Fruit fly (Drosophila melanogaster) whole organism, prepupa: ENCODE measurements around the gene Uxs.
A peak's percentile ranks its signal among the peaks of the same experiment; 100 is the strongest.

ENCODE experiments used
- CG10631 ChIP-seq: fragments of 200-800 bp; sonication (Bioruptor generic); optimal IDR thresholded peaks from 2 replicates; lab custom pipeline; 2016; ENCODE audit warnings: missing biosample characterization, missing genetic modification characterization
- CG10669 ChIP-seq: fragments of 200-800 bp; sonication (Bioruptor generic); optimal IDR thresholded peaks from 3 replicates; lab custom pipeline; 2018; ENCODE audit warnings: missing biosample characterization, mild to moderate bottlenecking, missing genetic modification characterization, moderate library complexity
- CG11294 ChIP-seq: fragments of 200-800 bp; sonication (Bioruptor generic); IDR thresholded peaks from 2 replicates; pipeline ENCODE4 v1.3.6; 2022; ENCODE audit warnings: missing biosample characterization, missing genetic modification characterization
- CG15336 ChIP-seq: fragments of 200-800 bp; sonication (Bioruptor generic); IDR thresholded peaks from 2 replicates; pipeline ENCODE4 v1.3.6; 2022; ENCODE audit warnings: missing biosample characterization, missing genetic modification characterization
- CG16779 ChIP-seq: fragments of 200-800 bp; sonication (Bioruptor generic); optimal IDR thresholded peaks from 3 replicates; lab custom pipeline; 2017; ENCODE audit warnings: missing biosample characterization, mild to moderate bottlenecking, missing genetic modification characterization
- CG32006 ChIP-seq: fragments of 200-800 bp; sonication (Bioruptor generic); optimal IDR thresholded peaks from 3 replicates; lab custom pipeline; 2017; ENCODE audit warnings: missing biosample characterization, mild to moderate bottlenecking, missing genetic modification characterization
- CG34406 ChIP-seq: fragments of 200-800 bp; sonication (Bioruptor generic); optimal IDR thresholded peaks from 3 replicates; lab custom pipeline; 2016; ENCODE audit warnings: missing biosample characterization, missing genetic modification characterization
- CG3919 ChIP-seq: fragments of 200-800 bp; sonication (Bioruptor generic); optimal IDR thresholded peaks from 3 replicates; lab custom pipeline; 2016; ENCODE audit warnings: missing biosample characterization, missing genetic modification characterization
- CG4318 ChIP-seq: fragments of 200-800 bp; sonication (Bioruptor generic); optimal IDR thresholded peaks from 3 replicates; lab custom pipeline; 2017; ENCODE audit warnings: missing biosample characterization, mild to moderate bottlenecking, missing genetic modification characterization
- CG6276 ChIP-seq: fragments of 200-800 bp; sonication (Bioruptor generic); optimal IDR thresholded peaks from 2 replicates; lab custom pipeline; 2017; ENCODE audit warnings: missing biosample characterization, mild to moderate bottlenecking, missing genetic modification characterization
- CG6792 ChIP-seq: fragments of 200-800 bp; sonication (Bioruptor generic); optimal IDR thresholded peaks from 3 replicates; lab custom pipeline; 2016; ENCODE audit warnings: missing biosample characterization, missing genetic modification characterization
- CG7368 ChIP-seq: fragments of 200-800 bp; sonication (Bioruptor generic); optimal IDR thresholded peaks from 3 replicates; lab custom pipeline; 2016; ENCODE audit warnings: missing biosample characterization, missing genetic modification characterization
- CG8119 ChIP-seq: fragments of 200-800 bp; sonication (Bioruptor generic); IDR thresholded peaks from 3 replicates; pipeline ENCODE4 v1.3.6; 2022; ENCODE audit warnings: missing biosample characterization, missing genetic modification characterization
- CG8319 ChIP-seq: fragments of 200-800 bp; sonication (Bioruptor generic); optimal IDR thresholded peaks from 3 replicates; lab custom pipeline; 2016; ENCODE audit warnings: missing biosample characterization, missing genetic modification characterization
- CG8632 ChIP-seq: fragments of 200-800 bp; sonication (Bioruptor generic); optimal IDR thresholded peaks from 3 replicates; lab custom pipeline; 2016; ENCODE audit warnings: missing biosample characterization, missing genetic modification characterization
- CG9139 ChIP-seq: fragments of 200-800 bp; sonication (Bioruptor generic); optimal IDR thresholded peaks from 3 replicates; lab custom pipeline; 2017; ENCODE audit warnings: missing biosample characterization, mild to moderate bottlenecking, missing genetic modification characterization
- Eip75B ChIP-seq: fragments of 200-800 bp; sonication (Bioruptor generic); optimal IDR thresholded peaks from 3 replicates; lab custom pipeline; 2016; ENCODE audit warnings: missing biosample characterization, missing genetic modification characterization
- Eip93F ChIP-seq: fragments of 200-800 bp; sonication (Bioruptor generic); optimal IDR thresholded peaks from 2 replicates; lab custom pipeline; 2016; ENCODE audit warnings: missing biosample characterization, mild to moderate bottlenecking, missing genetic modification characterization
- Ets21C ChIP-seq: fragments of 200-800 bp; sonication (Bioruptor generic); optimal IDR thresholded peaks from 3 replicates; lab custom pipeline; 2016; ENCODE audit warnings: missing biosample characterization, missing genetic modification characterization
- Hr4 ChIP-seq: fragments of 200-800 bp; sonication (Bioruptor generic); optimal IDR thresholded peaks from 3 replicates; lab custom pipeline; 2016; ENCODE audit warnings: missing biosample characterization, missing genetic modification characterization
- Lpt ChIP-seq: fragments of 200-800 bp; sonication (Bioruptor generic); optimal IDR thresholded peaks from 3 replicates; lab custom pipeline; 2016; ENCODE audit warnings: missing biosample characterization, missing genetic modification characterization
- OdsH ChIP-seq: fragments of 200-800 bp; sonication (Bioruptor generic); optimal IDR thresholded peaks from 3 replicates; lab custom pipeline; 2016; ENCODE audit warnings: missing biosample characterization, missing genetic modification characterization
- Smox ChIP-seq: fragments of 200-800 bp; sonication (Bioruptor generic); optimal IDR thresholded peaks from 3 replicates; lab custom pipeline; 2016; ENCODE audit warnings: missing biosample characterization, missing genetic modification characterization
- Sox14 ChIP-seq: fragments of 200-800 bp; sonication (Bioruptor generic); optimal IDR thresholded peaks from 3 replicates; lab custom pipeline; 2016; ENCODE audit warnings: missing biosample characterization, missing genetic modification characterization
- Sox15 ChIP-seq: fragments of 200-800 bp; sonication (Bioruptor generic); optimal IDR thresholded peaks from 3 replicates; lab custom pipeline; 2016; ENCODE audit warnings: missing biosample characterization, missing genetic modification characterization
- achi ChIP-seq: fragments of 200-800 bp; sonication (Bioruptor generic); optimal IDR thresholded peaks from 3 replicates; lab custom pipeline; 2016; ENCODE audit warnings: missing biosample characterization, missing genetic modification characterization
- acj6 ChIP-seq: fragments of 200-800 bp; sonication (Bioruptor generic); optimal IDR thresholded peaks from 3 replicates; lab custom pipeline; 2016; ENCODE audit warnings: missing biosample characterization, missing genetic modification characterization
- cyc ChIP-seq: fragments of 200-800 bp; sonication (Bioruptor generic); optimal IDR thresholded peaks from 3 replicates; lab custom pipeline; 2016; ENCODE audit warnings: missing biosample characterization, missing genetic modification characterization
- dac ChIP-seq: fragments of 200-800 bp; sonication (Bioruptor generic); optimal IDR thresholded peaks from 2 replicates; lab custom pipeline; 2017; ENCODE audit warnings: missing biosample characterization, mild to moderate bottlenecking, missing genetic modification characterization
- esn ChIP-seq: fragments of 200-800 bp; sonication (Bioruptor generic); optimal IDR thresholded peaks from 2 replicates; lab custom pipeline; 2016; ENCODE audit warnings: missing biosample characterization, mild to moderate bottlenecking, missing genetic modification characterization, moderate library complexity
- fd85E ChIP-seq: fragments of 200-800 bp; sonication (Bioruptor generic); optimal IDR thresholded peaks from 3 replicates; lab custom pipeline; 2016; ENCODE audit warnings: missing biosample characterization, missing genetic modification characterization
- net ChIP-seq: fragments of 200-800 bp; sonication (Bioruptor generic); optimal IDR thresholded peaks from 3 replicates; lab custom pipeline; 2016; ENCODE audit warnings: missing biosample characterization, missing genetic modification characterization
- pdm3 ChIP-seq: fragments of 200-800 bp; sonication (Bioruptor generic); optimal IDR thresholded peaks from 3 replicates; lab custom pipeline; 2016; ENCODE audit warnings: missing biosample characterization, missing genetic modification characterization
- salr ChIP-seq, 2 experiments: fragments of 200-800 bp; sonication (Bioruptor generic); optimal IDR thresholded peaks; 3 replicates each; lab custom pipeline; 2016 to 2018; ENCODE audit warnings: missing biosample characterization in 2 of 2, missing genetic modification characterization in 2 of 2, mild to moderate bottlenecking in 1 of 2
- ss ChIP-seq, 2 experiments: fragments of 200-800 bp; sonication (Bioruptor generic); optimal IDR thresholded peaks; 2 replicates in 1 of 2; 3 replicates in 1 of 2; lab custom pipeline; 2017 to 2018; ENCODE audit warnings: mild to moderate bottlenecking in 2 of 2, missing biosample characterization in 2 of 2, missing genetic modification characterization in 2 of 2, moderate library complexity in 1 of 2
- svp ChIP-seq: fragments of 200-800 bp; sonication (Bioruptor generic); peaks from one replicate; lab custom pipeline; 2016; ENCODE audit warnings: missing biosample characterization, missing genetic modification characterization
- topi ChIP-seq: fragments of 200-800 bp; sonication (Bioruptor generic); optimal IDR thresholded peaks from 3 replicates; lab custom pipeline; 2016; ENCODE audit warnings: missing biosample characterization, missing genetic modification characterization
- vri ChIP-seq: fragments of 200-800 bp; sonication (Bioruptor generic); optimal IDR thresholded peaks from 3 replicates; lab custom pipeline; 2016; ENCODE audit warnings: missing biosample characterization, mild to moderate bottlenecking, missing genetic modification characterization

Uxs gene

dm6 chr3L:8186627-8187396, 6.1 kb downstream of the Uxs start, which contains the start of the genes ERR and Atg18a (continued):
- peak; percentile 75 for TF ChIP-seq CG8119 (GFP tag; lab: Robert Waterston, UW)
- TF ChIP-seq Sox15 (GFP tag; lab: Kevin White, UChicago), result peak; percentile 90
- peak; percentile 82 for TF ChIP-seq achi (GFP tag; lab: Kevin White, UChicago)
- TF ChIP-seq Ets21C, result peak; percentile 87
- TF ChIP-seq acj6, result peak; percentile 89
- TF ChIP-seq pdm3 (GFP tag; lab: Kevin White, UChicago), result no peak
- TF ChIP-seq fd85E (GFP tag; lab: Kevin White, UChicago), result peak; percentile 67
- peak; percentile 85 for TF ChIP-seq CG3919
- TF ChIP-seq Sox14 (GFP tag; lab: Kevin White, UChicago), result peak; percentile 93
- TF ChIP-seq Hr4 (GFP tag; lab: Kevin White, UChicago), result peak; percentile 90
- peak; percentile 67 for TF ChIP-seq net
- peak; percentile 93 for TF ChIP-seq CG10631 (GFP tag; lab: Kevin White, UChicago)
- TF ChIP-seq Eip75B (GFP tag; lab: Kevin White, UChicago), result peak; percentile 86
- peak in 1 of 2 experiments; percentile 67 for TF ChIP-seq ss (GFP tag; optimal IDR thresholded peaks at IDR 0.05; lab: Kevin White, UChicago)
- peak; percentile 82 for TF ChIP-seq CG34406 (GFP tag; lab: Kevin White, UChicago)
- TF ChIP-seq dac, result peak; percentile 73
- peak; percentile 78 for TF ChIP-seq topi (GFP tag; lab: Kevin White, UChicago)
- TF ChIP-seq CG11294 (GFP tag; lab: Robert Waterston, UW), result peak; percentile 76; the same call in 1 of the 2 replicates
- TF ChIP-seq CG32006, result peak; percentile 89
- peak; percentile 80 for TF ChIP-seq CG6792
- no peak for TF ChIP-seq Eip93F (GFP tag; lab: Kevin White, UChicago)
- no peak for TF ChIP-seq CG6276 (GFP tag; lab: Kevin White, UChicago)
- TF ChIP-seq CG8319 (GFP tag; lab: Kevin White, UChicago), result peak; percentile 82
- peak in 1 of 2 experiments; percentile 60 for TF ChIP-seq salr (GFP tag; optimal IDR thresholded peaks at IDR 0.05; lab: Kevin White, UChicago)
- peak; percentile 70 for TF ChIP-seq CG8632 (GFP tag; lab: Kevin White, UChicago)
- TF ChIP-seq esn (GFP tag; lab: Kevin White, UChicago), result peak; percentile 88
- TF ChIP-seq CG9139 (GFP tag; lab: Kevin White, UChicago), result no peak
- peak; percentile 91 for TF ChIP-seq cyc (GFP tag; lab: Kevin White, UChicago)
- TF ChIP-seq OdsH (GFP tag; lab: Kevin White, UChicago), result peak; percentile 89
- no peak for TF ChIP-seq Smox (GFP tag; lab: Kevin White, UChicago)
- TF ChIP-seq CG10669 (GFP tag; lab: Kevin White, UChicago), result no peak
- no peak for TF ChIP-seq svp (GFP tag; lab: Kevin White, UChicago)
- TF ChIP-seq vri, result peak; percentile 68
- no peak for TF ChIP-seq CG16779 (tag; lab: Kevin White, UChicago)
- peak; percentile 73 for TF ChIP-seq Lpt
- peak; percentile 75 for TF ChIP-seq CG7368

dm6 chr3L:8187397-8187811, 6.7 kb downstream of the Uxs start:
- 0 out of 2 replicates have a peak, but pooled peaks have one; percentile 16 for TF ChIP-seq CG15336 (GFP tag; lab: Robert Waterston, UW)
- no peak for TF ChIP-seq CG4318 (GFP tag; lab: Kevin White, UChicago)

- TF ChIP-seq esn (GFP tag; lab: Kevin White, UChicago) (no peak), Eip93F (GFP tag; lab: Kevin White, UChicago) (no peak)
Observed at dm6 chr3L:8189234-8189633, 8.5 kb downstream of the Uxs start.
